Fruit fly (Drosophila melanogaster) whole organism, prepupa: ENCODE data around the gene lic.

Source experiments
- Blimp-1 ChIP-seq: fragments of 200-800 bp; sonication (Bioruptor generic); optimal IDR thresholded peaks from 3 replicates; lab custom pipeline; 2017; ENCODE audit warnings: missing biosample characterization, missing genetic modification characterization, mild to moderate bottlenecking, moderate library complexity, missing genetic modification reagents
- CG10631 ChIP-seq: fragments of 200-800 bp; sonication (Bioruptor generic); optimal IDR thresholded peaks from 2 replicates; lab custom pipeline; 2016; ENCODE audit warnings: missing biosample characterization, missing genetic modification characterization
- CG11294 ChIP-seq: fragments of 200-800 bp; sonication (Bioruptor generic); IDR thresholded peaks from 2 replicates; pipeline ENCODE4 v1.3.6; 2022; ENCODE audit warnings: missing biosample characterization, missing genetic modification characterization
- CG15336 ChIP-seq: fragments of 200-800 bp; sonication (Bioruptor generic); IDR thresholded peaks from 2 replicates; pipeline ENCODE4 v1.3.6; 2022; ENCODE audit warnings: missing biosample characterization, missing genetic modification characterization
- CG1621 ChIP-seq: fragments of 200-800 bp; sonication (Bioruptor generic); optimal IDR thresholded peaks from 3 replicates; lab custom pipeline; 2018; ENCODE audit warnings: missing biosample characterization, mild to moderate bottlenecking, missing genetic modification characterization
- CG3032 ChIP-seq: fragments of 200-800 bp; optimal IDR thresholded peaks from 2 replicates; lab custom pipeline; 2019; ENCODE audit warnings: missing biosample characterization, mild to moderate bottlenecking, missing genetic modification characterization, moderate library complexity
- CG32006 ChIP-seq: fragments of 200-800 bp; sonication (Bioruptor generic); optimal IDR thresholded peaks from 3 replicates; lab custom pipeline; 2017; ENCODE audit warnings: missing biosample characterization, mild to moderate bottlenecking, missing genetic modification characterization
- CG34406 ChIP-seq: fragments of 200-800 bp; sonication (Bioruptor generic); optimal IDR thresholded peaks from 3 replicates; lab custom pipeline; 2016; ENCODE audit warnings: missing biosample characterization, missing genetic modification characterization
- CG3919 ChIP-seq: fragments of 200-800 bp; sonication (Bioruptor generic); optimal IDR thresholded peaks from 3 replicates; lab custom pipeline; 2016; ENCODE audit warnings: missing biosample characterization, missing genetic modification characterization
- CG6163 ChIP-seq: fragments of 200-800 bp; sonication (Bioruptor generic); IDR thresholded peaks from 3 replicates; pipeline ENCODE4 v1.3.6; 2022; ENCODE audit warnings: missing biosample characterization, missing genetic modification characterization
- CG6276 ChIP-seq: fragments of 200-800 bp; sonication (Bioruptor generic); optimal IDR thresholded peaks from 2 replicates; lab custom pipeline; 2017; ENCODE audit warnings: missing biosample characterization, mild to moderate bottlenecking, missing genetic modification characterization
- CG6808 ChIP-seq: fragments of 200-800 bp; sonication (Bioruptor generic); optimal IDR thresholded peaks from 3 replicates; lab custom pipeline; 2017; ENCODE audit warnings: missing biosample characterization, missing genetic modification characterization, mild to moderate bottlenecking, moderate library complexity, missing genetic modification reagents
- CG6854 ChIP-seq: fragments of 200-800 bp; sonication (Bioruptor generic); optimal IDR thresholded peaks from 2 replicates; lab custom pipeline; 2017; ENCODE audit warnings: missing biosample characterization, mild to moderate bottlenecking, missing genetic modification characterization
- CG8119 ChIP-seq: fragments of 200-800 bp; sonication (Bioruptor generic); IDR thresholded peaks from 3 replicates; pipeline ENCODE4 v1.3.6; 2022; ENCODE audit warnings: missing biosample characterization, missing genetic modification characterization
- CG8632 ChIP-seq: fragments of 200-800 bp; sonication (Bioruptor generic); optimal IDR thresholded peaks from 3 replicates; lab custom pipeline; 2016; ENCODE audit warnings: missing biosample characterization, missing genetic modification characterization
- CG9139 ChIP-seq: fragments of 200-800 bp; sonication (Bioruptor generic); optimal IDR thresholded peaks from 3 replicates; lab custom pipeline; 2017; ENCODE audit warnings: missing biosample characterization, mild to moderate bottlenecking, missing genetic modification characterization
- Eip75B ChIP-seq: fragments of 200-800 bp; sonication (Bioruptor generic); optimal IDR thresholded peaks from 3 replicates; lab custom pipeline; 2016; ENCODE audit warnings: missing biosample characterization, missing genetic modification characterization
- Eip78C ChIP-seq: fragments of 200-800 bp; sonication (Bioruptor generic); peaks from one replicate; lab custom pipeline; 2016; ENCODE audit warnings: missing biosample characterization, missing genetic modification characterization
- Eip93F ChIP-seq: fragments of 200-800 bp; sonication (Bioruptor generic); optimal IDR thresholded peaks from 2 replicates; lab custom pipeline; 2016; ENCODE audit warnings: missing biosample characterization, mild to moderate bottlenecking, missing genetic modification characterization
- Ets96B ChIP-seq: fragments of 200-800 bp; optimal IDR thresholded peaks from 2 replicates; lab custom pipeline; 2019; ENCODE audit warnings: missing biosample characterization, mild to moderate bottlenecking, missing genetic modification characterization, moderate library complexity
- Gug ChIP-seq: fragments of 200-800 bp; sonication (Bioruptor generic); IDR thresholded peaks from 2 replicates; pipeline ENCODE4 v1.3.6; 2022; ENCODE audit warnings: missing biosample characterization, missing genetic modification characterization
- Hr39 ChIP-seq: fragments of 200-800 bp; sonication (Bioruptor generic); optimal IDR thresholded peaks from 2 replicates; lab custom pipeline; 2016; ENCODE audit warnings: missing biosample characterization, missing genetic modification characterization
- Hr4 ChIP-seq: fragments of 200-800 bp; sonication (Bioruptor generic); optimal IDR thresholded peaks from 3 replicates; lab custom pipeline; 2016; ENCODE audit warnings: missing biosample characterization, missing genetic modification characterization
- Lpt ChIP-seq: fragments of 200-800 bp; sonication (Bioruptor generic); optimal IDR thresholded peaks from 3 replicates; lab custom pipeline; 2016; ENCODE audit warnings: missing biosample characterization, missing genetic modification characterization
- Met ChIP-seq: fragments of 200-800 bp; sonication (Bioruptor generic); optimal IDR thresholded peaks from 3 replicates; lab custom pipeline; 2016; ENCODE audit warnings: missing biosample characterization, missing genetic modification characterization
- OdsH ChIP-seq: fragments of 200-800 bp; sonication (Bioruptor generic); optimal IDR thresholded peaks from 3 replicates; lab custom pipeline; 2016; ENCODE audit warnings: missing biosample characterization, missing genetic modification characterization
- Smox ChIP-seq: fragments of 200-800 bp; sonication (Bioruptor generic); optimal IDR thresholded peaks from 3 replicates; lab custom pipeline; 2016; ENCODE audit warnings: missing biosample characterization, missing genetic modification characterization
- Sox15 ChIP-seq: fragments of 200-800 bp; sonication (Bioruptor generic); optimal IDR thresholded peaks from 3 replicates; lab custom pipeline; 2016; ENCODE audit warnings: missing biosample characterization, missing genetic modification characterization
- dsx ChIP-seq: fragments of 200-800 bp; optimal IDR thresholded peaks from 3 replicates; lab custom pipeline; 2019; ENCODE audit warnings: missing biosample characterization, mild to moderate bottlenecking, missing genetic modification characterization, moderate library complexity; ENCODE audit not compliant: poor library complexity, severe bottlenecking
- eg ChIP-seq: fragments of 200-800 bp; sonication (Bioruptor generic); IDR thresholded peaks from 3 replicates; pipeline ENCODE4 v1.3.6; 2022; ENCODE audit warnings: missing biosample characterization, missing genetic modification characterization
- esn ChIP-seq: fragments of 200-800 bp; sonication (Bioruptor generic); optimal IDR thresholded peaks from 2 replicates; lab custom pipeline; 2016; ENCODE audit warnings: missing biosample characterization, mild to moderate bottlenecking, missing genetic modification characterization, moderate library complexity
- fd59A ChIP-seq: fragments of 200-800 bp; sonication (Bioruptor generic); optimal IDR thresholded peaks from 2 replicates; lab custom pipeline; 2017; ENCODE audit warnings: missing biosample characterization, mild to moderate bottlenecking, missing genetic modification characterization, missing genetic modification reagents
- fd85E ChIP-seq: fragments of 200-800 bp; sonication (Bioruptor generic); optimal IDR thresholded peaks from 3 replicates; lab custom pipeline; 2016; ENCODE audit warnings: missing biosample characterization, missing genetic modification characterization
- fkh ChIP-seq: fragments of 200-800 bp; sonication (Bioruptor generic); optimal IDR thresholded peaks from 3 replicates; lab custom pipeline; 2017; ENCODE audit warnings: missing biosample characterization, mild to moderate bottlenecking, missing genetic modification characterization, moderate library complexity
- lz ChIP-seq: fragments of 200-800 bp; sonication (Bioruptor generic); optimal IDR thresholded peaks from 3 replicates; lab custom pipeline; 2016; ENCODE audit warnings: missing biosample characterization, missing genetic modification characterization
- net ChIP-seq: fragments of 200-800 bp; sonication (Bioruptor generic); optimal IDR thresholded peaks from 3 replicates; lab custom pipeline; 2016; ENCODE audit warnings: missing biosample characterization, missing genetic modification characterization
- pdm3 ChIP-seq: fragments of 200-800 bp; sonication (Bioruptor generic); optimal IDR thresholded peaks from 3 replicates; lab custom pipeline; 2016; ENCODE audit warnings: missing biosample characterization, missing genetic modification characterization
- spab ChIP-seq: fragments of 200-800 bp; sonication (Bioruptor generic); optimal IDR thresholded peaks from 2 replicates; lab custom pipeline; 2017; ENCODE audit warnings: missing biosample characterization, mild to moderate bottlenecking, missing genetic modification characterization, missing genetic modification reagents
- ss ChIP-seq, 2 experiments: fragments of 200-800 bp; sonication (Bioruptor generic); optimal IDR thresholded peaks; 2 replicates in 1 of 2; 3 replicates in 1 of 2; lab custom pipeline; 2017 to 2018; ENCODE audit warnings: mild to moderate bottlenecking in 2 of 2, missing biosample characterization in 2 of 2, missing genetic modification characterization in 2 of 2, moderate library complexity in 1 of 2
- svp ChIP-seq: fragments of 200-800 bp; sonication (Bioruptor generic); peaks from one replicate; lab custom pipeline; 2016; ENCODE audit warnings: missing biosample characterization, missing genetic modification characterization
- topi ChIP-seq: fragments of 200-800 bp; sonication (Bioruptor generic); optimal IDR thresholded peaks from 3 replicates; lab custom pipeline; 2016; ENCODE audit warnings: missing biosample characterization, missing genetic modification characterization
- vri ChIP-seq: fragments of 200-800 bp; sonication (Bioruptor generic); optimal IDR thresholded peaks from 3 replicates; lab custom pipeline; 2016; ENCODE audit warnings: missing biosample characterization, mild to moderate bottlenecking, missing genetic modification characterization

lic gene

dm6 chrX:13112238-13112829, 21.4 kb downstream of the lic start, which contains the start of gene Chpf:
Gene Chpf (minus strand): TSS chrX:13112462.
- TF ChIP-seq vri (GFP tag; lab: Kevin White, UChicago) (peak; percentile 33), lz (no peak), Sox15 (GFP tag; lab: Kevin White, UChicago) (no peak), ss (GFP tag; optimal IDR thresholded peaks at IDR 0.05; lab: Kevin White, UChicago) (peak in 1 of 2 experiments; percentile 20), Ets96B (tag; lab: Kevin White, UChicago) (no peak), fkh (GFP tag; lab: Kevin White, UChicago) (peak; percentile 73), svp (peak; percentile 70), Blimp-1 (GFP tag; lab: Kevin White, UChicago) (no peak), Eip75B (GFP tag; lab: Kevin White, UChicago) (peak; percentile 7), fd59A (no peak), CG9139 (GFP tag; lab: Kevin White, UChicago) (no peak), CG6163 (GFP tag; lab: Robert Waterston, UW) (peak; percentile 57; the same call in 1 of the 3 replicates), Eip93F (GFP tag; lab: Kevin White, UChicago) (peak; percentile 0), Met (GFP tag; lab: Kevin White, UChicago) (peak; percentile 33), CG1621 (tag; lab: Kevin White, UChicago) (no peak), esn (GFP tag; lab: Kevin White, UChicago) (peak; percentile 23), Hr39 (GFP tag; lab: Kevin White, UChicago) (no peak), CG34406 (no peak), topi (peak; percentile 7), eg (GFP tag; lab: Robert Waterston, UW) (peak; percentile 60; the same call in 1 of the 3 replicates), CG32006 (peak; percentile 24)
- TF ChIP-seq, all 60 proteins: peak for 12

dm6 chrX:13113863-13114407, 23.0 kb downstream of the lic start:
- TF ChIP-seq svp: peak; percentile 51
- TF ChIP-seq fd85E (GFP tag; lab: Kevin White, UChicago): no peak
- peak; percentile 44 for TF ChIP-seq Hr4 (GFP tag; lab: Kevin White, UChicago)
- no peak for TF ChIP-seq pdm3 (GFP tag; lab: Kevin White, UChicago)
- no peak for TF ChIP-seq CG11294
- 0 out of 3 replicates have a peak, but pooled peaks have one; percentile 21 for TF ChIP-seq eg (GFP tag; lab: Robert Waterston, UW)
- TF ChIP-seq Lpt: no peak
- peak; percentile 29 for TF ChIP-seq CG32006
- no peak for TF ChIP-seq Ets96B (tag; lab: Kevin White, UChicago)
- TF ChIP-seq CG3919 (GFP tag; lab: Kevin White, UChicago): peak; percentile 6
- peak; percentile 51 for TF ChIP-seq Blimp-1 (GFP tag; lab: Kevin White, UChicago)
- no peak for TF ChIP-seq fkh (GFP tag; lab: Kevin White, UChicago)
- no peak for TF ChIP-seq CG6854 (GFP tag; lab: Kevin White, UChicago)
- TF ChIP-seq CG6163 (GFP tag; lab: Robert Waterston, UW): peak; percentile 29; the same call in 1 of the 3 replicates
- no peak for TF ChIP-seq spab (GFP tag; lab: Kevin White, UChicago)
- TF ChIP-seq CG8119: 0 out of 3 replicates have a peak, but pooled peaks have one; percentile 20
- TF ChIP-seq CG15336: no peak
- peak; percentile 52 for TF ChIP-seq Eip78C
- TF ChIP-seq Sox15 (GFP tag; lab: Kevin White, UChicago): no peak

- TF ChIP-seq dsx (GFP tag; lab: Kevin White, UChicago) (peak; percentile 24), CG6163 (GFP tag; lab: Robert Waterston, UW) (peak; percentile 49; the same call in 1 of the 3 replicates), CG6808 (GFP tag; lab: Kevin White, UChicago) (peak; percentile 51), CG15336 (peak; percentile 65; the same call in 1 of the 2 replicates), Gug (GFP tag; lab: Robert Waterston, UW) (peak; percentile 18; the same call in 1 of the 2 replicates), CG9139 (GFP tag; lab: Kevin White, UChicago) (peak; percentile 44), Ets96B (tag; lab: Kevin White, UChicago) (peak; percentile 9), Smox (GFP tag; lab: Kevin White, UChicago) (no peak), ss (GFP tag; optimal IDR thresholded peaks at IDR 0.05; lab: Kevin White, UChicago) (peak; percentile 34), Hr39 (GFP tag; lab: Kevin White, UChicago) (no peak), Met (GFP tag; lab: Kevin White, UChicago) (no peak), Eip75B (GFP tag; lab: Kevin White, UChicago) (peak; percentile 8), CG10631 (GFP tag; lab: Kevin White, UChicago) (no peak), CG8119 (peak; percentile 69), net (peak; percentile 29), CG6276 (GFP tag; lab: Kevin White, UChicago) (peak; percentile 21), OdsH (GFP tag; lab: Kevin White, UChicago) (peak; percentile 20), eg (GFP tag; lab: Robert Waterston, UW) (peak; percentile 77; the same call in 2 of the 3 replicates), CG3032 (tag; lab: Kevin White, UChicago) (no peak), CG8632 (GFP tag; lab: Kevin White, UChicago) (peak; percentile 8)
Measured at dm6 chrX:13114861-13115260, 23.9 kb downstream of the lic start, which contains the start of gene CG42237. Gene CG42237 (plus strand): TSS chrX:13115131.
